Worm (Caenorhabditis elegans) whole organism, midembryonic: Measurements from ENCODE around the gene ZK1320.3.

ENCODE experiments used
- ref-1 ChIP-seq: fragments of 200-800 bp; sonication (Bioruptor generic); conservative IDR thresholded peaks from 2 replicates; pipeline ENCODE4 v1.3.6; 2022; ENCODE audit warnings: missing genetic modification reagents, missing genetic modification characterization, missing compliant biosample characterization
- ztf-29 ChIP-seq: fragments of 200-800 bp; sonication (Bioruptor generic); IDR thresholded peaks from 2 replicates; pipeline ENCODE4 v1.3.6; 2022; ENCODE audit warnings: missing genetic modification reagents, missing genetic modification characterization, missing compliant biosample characterization

ce11 chrII:9625930-9626329, 34.3 kb downstream of the ZK1320.3 start:
- TF ChIP-seq ztf-29 (GFP tag; lab: Robert Waterston, UW) = no peak
- TF ChIP-seq ref-1 (GFP tag; lab: Robert Waterston, UW) = no peak
